Worm (Caenorhabditis elegans): ENCODE data around the gene C04E6.7.

DNA sequence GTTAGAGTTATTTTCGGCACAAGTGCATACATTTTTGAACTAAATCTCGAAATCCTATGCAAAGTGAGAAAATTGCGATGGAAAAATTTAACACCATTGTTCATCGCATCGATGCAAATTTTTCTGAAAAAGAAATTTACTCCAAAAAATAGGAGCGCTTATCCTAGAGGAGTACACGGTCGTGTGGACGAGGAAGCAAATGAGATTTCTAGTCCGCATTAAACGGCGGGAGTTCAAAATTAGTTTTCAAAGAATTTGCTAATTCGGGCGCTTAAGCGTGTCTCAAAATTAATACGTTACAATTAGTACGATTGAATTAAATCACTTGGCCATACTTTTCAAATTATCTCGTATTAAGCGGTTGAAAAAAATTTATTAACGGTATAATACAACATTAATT is 24.6 kb downstream of the C04E6.7 start, which contains the start of gene lrpr-1:
- TF ChIP-seq dao-5 (tag; optimal IDR thresholded peaks at IDR 0.05) = no peak
- peak; percentile 89 for TF ChIP-seq him-1 (tag; optimal IDR thresholded peaks at IDR 0.05)

Data from whole organism, L4/young adult.